Worm (Caenorhabditis elegans) whole organism, L4/young adult: ENCODE data around the gene C35D10.7.

ENCODE experiments used
- W03F9.2 ChIP-seq: fragments of 150-350 bp; optimal IDR thresholded peaks from 2 replicates; lab custom pipeline; 2014; ENCODE audit warnings: missing biosample characterization, missing genetic modification characterization
- him-1 ChIP-seq: sonication (generic microtip); optimal IDR thresholded peaks from 2 replicates; lab custom pipeline; 2016; ENCODE audit warnings: missing genotype, missing genetic modification reagents, missing genetic modification characterization, missing compliant biosample characterization

DNA sequence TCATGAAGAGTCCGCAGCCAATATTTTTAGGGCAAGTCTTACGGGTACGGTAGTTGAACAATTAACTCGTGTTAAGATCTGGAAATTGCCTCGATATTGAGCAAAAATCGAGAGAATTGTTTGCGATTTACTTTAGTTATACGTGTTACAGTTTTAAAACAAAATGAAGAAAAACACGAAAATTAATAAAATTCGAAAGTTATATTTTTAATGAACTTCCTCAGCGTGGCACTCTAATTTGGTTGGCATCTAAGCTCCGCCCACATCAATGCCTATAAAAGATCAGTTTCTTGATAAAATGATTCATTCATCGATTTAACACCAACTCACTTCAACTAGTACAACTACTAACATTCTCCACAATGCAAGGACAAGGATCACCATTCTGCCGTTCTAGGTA is 14.5 kb downstream of the C35D10.7 start, which contains the start of gene gipc-1:
- TF ChIP-seq W03F9.2 (tag; lab: Kevin White, UChicago): no peak
- no peak for TF ChIP-seq him-1
